Worm (Caenorhabditis elegans): ENCODE data around the gene srt-14.

- TF ChIP-seq nhr-76 (tag; optimal IDR thresholded peaks at IDR 0.05) (no peak), lir-3 (tag; optimal IDR thresholded peaks at IDR 0.05) (no peak), fkh-10 (GFP tag; optimal IDR thresholded peaks at IDR 0.05) (no peak), T20F7.1 (GFP tag; optimal IDR thresholded peaks at IDR 0.05) (no peak), ceh-20 (GFP tag; IDR thresholded peaks at IDR 0.05) (no peak), lin-13 (GFP tag; optimal IDR thresholded peaks at IDR 0.05) (no peak), Y5F2A.4 (GFP tag; optimal IDR thresholded peaks at IDR 0.05) (no peak), snpc-4 (tag; optimal IDR thresholded peaks at IDR 0.05) (no peak), nhr-42 (GFP tag; IDR thresholded peaks at IDR 0.05) (no peak), hif-1 (tag; optimal IDR thresholded peaks at IDR 0.05) (no peak), nhr-237 (tag; optimal IDR thresholded peaks at IDR 0.05) (no peak), nhr-77 (tag; optimal IDR thresholded peaks at IDR 0.05) (no peak), daf-8 (GFP tag; IDR thresholded peaks at IDR 0.05) (no peak)
Observed at ce11 chrV:4216902-4217301, 39.5 kb downstream of the srt-14 start.
